Fruit fly (Drosophila melanogaster): ENCODE data around the gene CG4069.

dm6 chr3L:12537123-12537522, at the start of gene CG4069:
- TF ChIP-seq tj (GFP tag; optimal IDR thresholded peaks at IDR 0.05) (no peak), ovo (GFP tag; optimal IDR thresholded peaks at IDR 0.05) (no peak), cnc (optimal IDR thresholded peaks at IDR 0.05) (no peak), CG33017 (tag; optimal IDR thresholded peaks at IDR 0.05) (no peak), CG1620 (GFP tag; optimal IDR thresholded peaks at IDR 0.05) (no peak), toe (GFP tag; optimal IDR thresholded peaks at IDR 0.05) (no peak)
